Worm (Caenorhabditis elegans) whole organism, L1 larva: Measurements from ENCODE around the gene C33D9.13.

Experiments
- C04F5.9 ChIP-seq: sonication (generic microtip); optimal IDR thresholded peaks from 2 replicates; lab custom pipeline; 2016; ENCODE audit warnings: missing genetic modification characterization, missing compliant biosample characterization
- C16A3.4 ChIP-seq: fragments of 150-350 bp; optimal IDR thresholded peaks from 2 replicates; lab custom pipeline; 2014; ENCODE audit warnings: missing biosample characterization, missing genetic modification characterization
- C34B4.2 ChIP-seq: sonication (generic microtip); optimal IDR thresholded peaks from 2 replicates; lab custom pipeline; 2017; ENCODE audit warnings: mild to moderate bottlenecking, missing genetic modification characterization, missing compliant biosample characterization
- aly-2 ChIP-seq: fragments of 150-350 bp; optimal IDR thresholded peaks from 2 replicates; lab custom pipeline; 2014; ENCODE audit warnings: missing biosample characterization, missing genetic modification characterization
- ama-1 ChIP-seq: fragments of 150-350 bp; optimal IDR thresholded peaks from 2 replicates; lab custom pipeline; 2014
- blmp-1 ChIP-seq: fragments of 150-350 bp; optimal IDR thresholded peaks from 2 replicates; lab custom pipeline; 2014; ENCODE audit warnings: missing biosample characterization, missing genetic modification characterization
- ceh-63 ChIP-seq: fragments of 200-800 bp; sonication (Bioruptor generic); optimal IDR thresholded peaks from 2 replicates; lab custom pipeline; 2018; ENCODE audit warnings: mild to moderate bottlenecking, missing genetic modification characterization, missing compliant biosample characterization
- ceh-88 ChIP-seq: fragments of 200-800 bp; sonication (Bioruptor generic); IDR thresholded peaks from 2 replicates; pipeline ENCODE4 v1.3.6; 2022; ENCODE audit warnings: missing genetic modification characterization, missing compliant biosample characterization
- dpl-1 ChIP-seq, 3 experiments: fragments of 150-350 bp in 2 of 3; sonication (generic microtip) in 1 of 3; optimal IDR thresholded peaks; 2 replicates each; lab custom pipeline; 2014 to 2017; ENCODE audit warnings: missing biosample characterization in 3 of 3, missing genetic modification characterization in 3 of 3, missing genetic modification reagents in 3 of 3
- dsc-1 ChIP-seq: sonication (generic microtip); optimal IDR thresholded peaks from 2 replicates; lab custom pipeline; 2016; ENCODE audit warnings: mild to moderate bottlenecking, missing genetic modification characterization, missing compliant biosample characterization
- efl-1 ChIP-seq, 4 experiments: fragments of 150-350 bp; optimal IDR thresholded peaks in 3 of 4; peaks in 1 of 4; 1 replicate in 1 of 4; 2 replicates in 3 of 4; lab custom pipeline; 2014; ENCODE audit warnings: missing biosample characterization in 2 of 4, missing genetic modification characterization in 2 of 4, missing genetic modification reagents in 2 of 4
- elt-3 ChIP-seq, 6 experiments: fragments of 150-350 bp in 1 of 6; sonication (generic microtip); optimal IDR thresholded peaks; 2 replicates each; lab custom pipeline; 2017 to 2018; ENCODE audit warnings: missing biosample characterization in 6 of 6, missing genetic modification characterization in 6 of 6, inconsistent platforms in 1 of 6
- ets-5 ChIP-seq: fragments of 200-800 bp; sonication (Bioruptor generic); IDR thresholded peaks from 2 replicates; pipeline ENCODE4 v1.3.6; 2022; ENCODE audit warnings: missing genetic modification characterization, missing compliant biosample characterization
- fkh-10 ChIP-seq: sonication (generic microtip); optimal IDR thresholded peaks from 2 replicates; lab custom pipeline; 2017; ENCODE audit warnings: missing biosample characterization, missing genetic modification reagents, missing genetic modification characterization
- fkh-4 ChIP-seq: sonication (generic microtip); optimal IDR thresholded peaks from 2 replicates; lab custom pipeline; 2016; ENCODE audit warnings: missing compliant biosample characterization, missing genetic modification characterization, borderline replicate concordance
- fkh-8 ChIP-seq: sonication (generic microtip); optimal IDR thresholded peaks from 2 replicates; lab custom pipeline; 2016; ENCODE audit warnings: mild to moderate bottlenecking, missing genetic modification characterization, missing compliant biosample characterization
- fos-1 ChIP-seq: fragments of 150-350 bp; optimal IDR thresholded peaks from 2 replicates; lab custom pipeline; 2014; ENCODE audit warnings: missing biosample characterization, missing genetic modification characterization
- hpl-2 ChIP-seq: fragments of 150-350 bp; optimal IDR thresholded peaks from 2 replicates; lab custom pipeline; 2014; ENCODE audit warnings: missing biosample characterization, missing genetic modification reagents, missing genetic modification characterization
- irx-1 ChIP-seq: sonication (generic microtip); optimal IDR thresholded peaks from 2 replicates; lab custom pipeline; 2016; ENCODE audit warnings: missing genetic modification characterization, missing compliant biosample characterization
- isw-1 ChIP-seq: fragments of 200-800 bp; sonication (Bioruptor generic); IDR thresholded peaks from 2 replicates; pipeline ENCODE4 v1.3.6; 2022; ENCODE audit warnings: missing genetic modification characterization, missing compliant biosample characterization
- lin-14 ChIP-seq: fragments of 200-800 bp; sonication (Bioruptor generic); optimal IDR thresholded peaks from 2 replicates; lab custom pipeline; 2018; ENCODE audit warnings: mild to moderate bottlenecking, missing genetic modification characterization, moderate library complexity, missing compliant biosample characterization
- lin-35 ChIP-seq, 2 experiments: fragments of 150-350 bp; optimal IDR thresholded peaks; 2 replicates each; lab custom pipeline; 2014; ENCODE audit warnings: missing biosample characterization in 2 of 2, missing genetic modification characterization in 2 of 2, missing genetic modification reagents in 2 of 2
- lir-3 ChIP-seq: sonication (generic microtip); optimal IDR thresholded peaks from 2 replicates; lab custom pipeline; 2016; ENCODE audit warnings: mild to moderate bottlenecking, missing genetic modification characterization, moderate library complexity, missing compliant biosample characterization; ENCODE audit not compliant: poor library complexity
- lsy-2 ChIP-seq, 2 experiments: fragments of 150-350 bp; optimal IDR thresholded peaks; 2 replicates each; lab custom pipeline; 2014; ENCODE audit warnings: missing biosample characterization in 2 of 2, missing genetic modification characterization in 2 of 2
- mep-1 ChIP-seq: fragments of 150-350 bp; optimal IDR thresholded peaks from 2 replicates; lab custom pipeline; 2014; ENCODE audit warnings: missing biosample characterization, missing genetic modification characterization
- nhr-11 ChIP-seq: fragments of 150-350 bp; optimal IDR thresholded peaks from 2 replicates; lab custom pipeline; 2014; ENCODE audit warnings: missing biosample characterization, missing genetic modification characterization
- nhr-19 ChIP-seq: fragments of 200-800 bp; sonication (Bioruptor generic); conservative IDR thresholded peaks from 2 replicates; pipeline ENCODE4 v1.3.6; 2022; ENCODE audit warnings: missing genetic modification characterization, missing compliant biosample characterization
- nhr-20 ChIP-seq: sonication (generic microtip); optimal IDR thresholded peaks from 2 replicates; lab custom pipeline; 2016; ENCODE audit warnings: mild to moderate bottlenecking, missing genetic modification characterization, missing compliant biosample characterization
- nhr-237 ChIP-seq: fragments of 150-350 bp; optimal IDR thresholded peaks from 2 replicates; lab custom pipeline; 2014; ENCODE audit warnings: missing biosample characterization, missing genetic modification characterization
- nhr-28 ChIP-seq: fragments of 150-350 bp; optimal IDR thresholded peaks from 2 replicates; lab custom pipeline; 2014; ENCODE audit warnings: missing biosample characterization, missing genetic modification characterization
- nhr-47 ChIP-seq: sonication (generic microtip); optimal IDR thresholded peaks from 2 replicates; lab custom pipeline; 2016; ENCODE audit warnings: mild to moderate bottlenecking, missing genetic modification characterization, moderate library complexity, missing compliant biosample characterization
- nhr-71 ChIP-seq: sonication (generic microtip); optimal IDR thresholded peaks from 2 replicates; lab custom pipeline; 2016; ENCODE audit warnings: mild to moderate bottlenecking, missing genetic modification characterization, moderate library complexity, missing compliant biosample characterization
- nhr-77 ChIP-seq: fragments of 150-350 bp; optimal IDR thresholded peaks from 2 replicates; lab custom pipeline; 2014; ENCODE audit warnings: missing biosample characterization, missing genetic modification characterization
- pax-3 ChIP-seq: fragments of 200-800 bp; sonication (Bioruptor generic); optimal IDR thresholded peaks from 2 replicates; lab custom pipeline; 2018; ENCODE audit warnings: mild to moderate bottlenecking, missing genetic modification characterization, moderate library complexity, missing compliant biosample characterization
- skn-1 ChIP-seq: fragments of 150-350 bp; optimal IDR thresholded peaks from 2 replicates; lab custom pipeline; 2014; ENCODE audit warnings: missing biosample characterization, missing genetic modification characterization
- snpc-4 ChIP-seq: fragments of 150-350 bp; optimal IDR thresholded peaks from 2 replicates; lab custom pipeline; 2014; ENCODE audit warnings: missing biosample characterization, missing genetic modification characterization
- sox-4 ChIP-seq: sonication (generic microtip); optimal IDR thresholded peaks from 2 replicates; lab custom pipeline; 2016; ENCODE audit warnings: missing genetic modification characterization, missing compliant biosample characterization
- sptf-1 ChIP-seq: fragments of 150-350 bp; optimal IDR thresholded peaks from 2 replicates; lab custom pipeline; 2014; ENCODE audit warnings: missing biosample characterization, missing genetic modification characterization
- sup-37 ChIP-seq: fragments of 200-800 bp; sonication (Bioruptor generic); optimal IDR thresholded peaks from 2 replicates; lab custom pipeline; 2018; ENCODE audit warnings: mild to moderate bottlenecking, missing genetic modification characterization, missing compliant biosample characterization
- swsn-7 ChIP-seq: sonication (generic microtip); optimal IDR thresholded peaks from 2 replicates; lab custom pipeline; 2016; ENCODE audit warnings: missing genetic modification characterization, missing compliant biosample characterization
- tbx-2 ChIP-seq: sonication (generic microtip); optimal IDR thresholded peaks from 2 replicates; lab custom pipeline; 2016; ENCODE audit warnings: missing genetic modification characterization, missing compliant biosample characterization
- unc-86 ChIP-seq: sonication (generic microtip); optimal IDR thresholded peaks from 2 replicates; lab custom pipeline; 2016; ENCODE audit warnings: missing genetic modification characterization, missing compliant biosample characterization
- xbp-1 ChIP-seq: sonication (generic microtip); optimal IDR thresholded peaks from 2 replicates; lab custom pipeline; 2016; ENCODE audit warnings: missing genetic modification characterization, missing compliant biosample characterization
- zag-1 ChIP-seq: fragments of 150-350 bp; optimal IDR thresholded peaks from 2 replicates; lab custom pipeline; 2014; ENCODE audit warnings: missing biosample characterization, missing genetic modification characterization
- zip-4 ChIP-seq: fragments of 200-800 bp; sonication (Bioruptor generic); optimal IDR thresholded peaks from 2 replicates; lab custom pipeline; 2018; ENCODE audit warnings: mild to moderate bottlenecking, missing genetic modification characterization, moderate library complexity, missing compliant biosample characterization

The C33D9.13 gene

DNA sequence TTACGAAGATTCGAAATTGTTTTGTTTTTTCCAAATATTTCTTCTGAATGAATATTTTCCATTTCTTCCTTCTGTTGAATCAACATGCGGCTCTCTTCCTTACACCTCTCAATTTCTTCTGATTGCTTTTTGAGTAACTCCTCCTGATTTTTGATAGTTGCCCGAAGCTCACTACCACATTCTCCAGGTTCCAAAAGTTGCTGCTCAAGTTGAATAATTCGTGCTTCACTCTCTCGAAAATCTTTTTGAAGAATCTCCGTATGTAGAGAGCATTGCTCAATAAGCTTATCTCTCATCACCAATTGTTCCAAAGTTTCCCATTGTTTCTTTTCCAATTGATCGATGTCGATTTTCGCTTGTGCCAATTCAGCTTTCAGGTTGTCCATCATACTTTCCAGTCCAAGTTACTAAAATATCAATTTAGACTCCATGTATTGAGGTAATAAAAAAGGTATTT, 12.2 kb downstream of the C33D9.13 start, which contains the start of gene F20C5.6:
F20C5.6 (minus strand) TSS at position 407 of the 457 bp plus-strand sequence.
- TF ChIP-seq efl-1 (optimal IDR thresholded peaks at IDR 0.05; lab: Kevin White, UChicago) (no peak), efl-1 (GFP tag; optimal IDR thresholded peaks at IDR 0.05 in 1 of 2; lab: Kevin White, UChicago) (peak in 1 of 2 experiments; percentile 26), irx-1 (tag; lab: Kevin White, UChicago) (no peak), nhr-71 (tag; lab: Kevin White, UChicago) (no peak)

DNA sequence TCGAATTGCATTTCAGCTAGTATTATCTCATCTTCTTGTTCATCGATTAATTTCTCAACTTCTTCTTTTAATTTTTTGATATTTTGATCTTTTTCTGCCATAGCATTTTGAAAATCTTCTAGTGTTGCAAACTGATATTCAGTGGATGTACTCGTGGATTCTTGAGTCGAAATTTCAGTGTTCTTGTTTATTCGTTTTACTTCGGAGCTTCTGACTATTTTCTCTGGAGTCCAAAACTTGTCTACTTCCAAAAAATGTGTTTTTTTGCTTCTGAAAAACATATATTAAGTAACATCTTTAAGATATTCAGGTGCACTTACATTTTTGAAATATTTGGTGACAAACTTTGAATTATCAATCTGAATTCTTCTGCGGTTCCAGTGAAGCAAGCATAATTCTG, 15.5 kb downstream of the C33D9.13 start, which contains the start of gene F20C5.5:
F20C5.5 (minus strand) TSS at position 101 of the 400 bp plus-strand sequence.
- TF ChIP-seq nhr-20, result no peak
- TF ChIP-seq sptf-1 (tag; lab: Kevin White, UChicago), result no peak
- TF ChIP-seq zag-1 (tag; lab: Kevin White, UChicago), result no peak
- no peak for TF ChIP-seq swsn-7 (tag; lab: Kevin White, UChicago)
- TF ChIP-seq unc-86 (tag; lab: Kevin White, UChicago), result no peak
- no peak for TF ChIP-seq hpl-2 (GFP tag; lab: Kevin White, UChicago)
- no peak for TF ChIP-seq nhr-47 (tag; lab: Kevin White, UChicago)
- TF ChIP-seq nhr-19 (GFP tag; lab: Robert Waterston, UW), result no peak
- TF ChIP-seq efl-1 (optimal IDR thresholded peaks at IDR 0.05; lab: Kevin White, UChicago), result no peak
- no peak for TF ChIP-seq efl-1 (GFP tag; optimal IDR thresholded peaks at IDR 0.05 in 1 of 2; lab: Kevin White, UChicago)
- no peak for TF ChIP-seq C04F5.9 (tag; lab: Kevin White, UChicago)
- no peak for TF ChIP-seq elt-3 (tag; optimal IDR thresholded peaks at IDR 0.05; lab: Kevin White, UChicago)
- TF ChIP-seq isw-1 (GFP tag; lab: Robert Waterston, UW), result no peak
- TF ChIP-seq tbx-2 (tag; lab: Kevin White, UChicago), result no peak
- TF ChIP-seq aly-2 (tag; lab: Kevin White, UChicago), result no peak
- TF ChIP-seq zip-4 (GFP tag; lab: Kevin White, UChicago), result no peak
- no peak for TF ChIP-seq C16A3.4 (tag; lab: Kevin White, UChicago)
- TF ChIP-seq ama-1 (lab: Kevin White, UChicago), result no peak
- no peak for TF ChIP-seq sox-4 (tag; lab: Kevin White, UChicago)
- no peak for TF ChIP-seq snpc-4 (tag; lab: Kevin White, UChicago)

ce11 chrIV:8764567-8764966, 20.5 kb downstream of the C33D9.13 start, which contains the start of gene cdc-50.B:
cdc-50.B (plus strand) TSS chrIV:8764867.
- TF ChIP-seq blmp-1 (peak; percentile 18), nhr-77 (no peak)

DNA sequence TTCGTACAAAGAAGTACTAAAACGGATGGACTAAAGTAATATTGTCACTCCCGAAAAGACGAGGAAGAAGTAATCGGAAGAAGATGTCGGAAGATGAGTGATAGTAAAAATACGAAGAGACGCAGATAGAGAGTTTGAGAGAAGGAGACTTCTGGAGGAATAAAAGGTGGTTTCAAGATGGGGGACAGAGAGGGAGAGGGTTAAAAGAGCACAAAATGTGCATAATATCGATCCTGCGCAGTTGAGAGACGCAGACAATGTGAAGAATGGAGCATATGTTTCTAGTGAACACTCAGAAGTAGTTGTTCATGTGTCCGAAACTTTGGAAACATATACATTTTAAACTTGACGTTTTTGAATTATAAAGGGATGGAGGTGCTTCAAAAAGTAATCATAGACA, 22.6 kb downstream of the C33D9.13 start:
- TF ChIP-seq xbp-1 (tag; lab: Kevin White, UChicago), result peak; percentile 14
- no peak for TF ChIP-seq ceh-88
- peak; percentile 49 for TF ChIP-seq swsn-7 (tag; lab: Kevin White, UChicago)
- no peak for TF ChIP-seq nhr-28 (tag; lab: Kevin White, UChicago)
- no peak for TF ChIP-seq C34B4.2
- peak; percentile 84 for TF ChIP-seq fkh-10 (GFP tag; lab: Kevin White, UChicago)
- peak; percentile 48 for TF ChIP-seq zag-1 (tag; lab: Kevin White, UChicago)
- peak; percentile 11 for TF ChIP-seq skn-1 (tag; lab: Kevin White, UChicago)
- peak; percentile 21 to 43 for TF ChIP-seq lsy-2 (tag; optimal IDR thresholded peaks at IDR 0.05; lab: Kevin White, UChicago)
- peak; percentile 65 for TF ChIP-seq fkh-4 (tag; lab: Kevin White, UChicago)
- TF ChIP-seq pax-3 (tag; lab: Kevin White, UChicago), result no peak
- TF ChIP-seq lin-35 (GFP tag; optimal IDR thresholded peaks at IDR 0.05; lab: Kevin White, UChicago), result peak in 1 of 2 experiments; percentile 43
- TF ChIP-seq ets-5 (GFP tag; lab: Robert Waterston, UW), result no peak
- TF ChIP-seq mep-1 (tag; lab: Kevin White, UChicago), result no peak
- TF ChIP-seq irx-1 (tag; lab: Kevin White, UChicago), result peak; percentile 24
- peak; percentile 45 for TF ChIP-seq nhr-47 (tag; lab: Kevin White, UChicago)
- no peak for TF ChIP-seq lir-3 (tag; lab: Kevin White, UChicago)
- TF ChIP-seq dpl-1 (GFP tag; optimal IDR thresholded peaks at IDR 0.05; lab: Kevin White, UChicago), result peak in 1 of 3 experiments; percentile 32
- TF ChIP-seq ceh-63 (GFP tag; lab: Kevin White, UChicago), result no peak
- TF ChIP-seq efl-1 (optimal IDR thresholded peaks at IDR 0.05; lab: Kevin White, UChicago), result peak; percentile 43 to 56
- TF ChIP-seq efl-1 (GFP tag; optimal IDR thresholded peaks at IDR 0.05 in 1 of 2; lab: Kevin White, UChicago), result peak in 1 of 2 experiments; percentile 9
- TF ChIP-seq sup-37, result no peak
- no peak for TF ChIP-seq sptf-1 (tag; lab: Kevin White, UChicago)
- peak; percentile 92 for TF ChIP-seq lin-14 (GFP tag; lab: Kevin White, UChicago)
- no peak for TF ChIP-seq ama-1 (lab: Kevin White, UChicago)
- peak; percentile 41 for TF ChIP-seq tbx-2 (tag; lab: Kevin White, UChicago)
- peak; percentile 49 for TF ChIP-seq unc-86 (tag; lab: Kevin White, UChicago)
- peak; percentile 47 for TF ChIP-seq fkh-8 (tag; lab: Kevin White, UChicago)
- TF ChIP-seq dsc-1, result peak; percentile 92
- TF ChIP-seq nhr-11 (tag; lab: Kevin White, UChicago), result no peak
- TF ChIP-seq fos-1 (tag; lab: Kevin White, UChicago), result peak; percentile 5
- TF ChIP-seq nhr-237 (tag; lab: Kevin White, UChicago), result no peak
